Worm (Caenorhabditis elegans) whole organism, midembryonic: Measurements from ENCODE around the gene str-40.

Source experiments
- T22C8.4 ChIP-seq: fragments of 200-800 bp; sonication (Bioruptor generic); IDR thresholded peaks from 2 replicates; pipeline ENCODE4 v1.3.6; 2022; ENCODE audit warnings: missing genetic modification characterization, missing compliant biosample characterization
- cog-1 ChIP-seq: sonication (generic microtip); optimal IDR thresholded peaks from 2 replicates; lab custom pipeline; 2016; ENCODE audit warnings: missing genetic modification characterization, missing compliant biosample characterization
- flt-1 ChIP-seq: fragments of 200-800 bp; sonication (Bioruptor generic); IDR thresholded peaks from 2 replicates; pipeline ENCODE4 v1.3.6; 2022; ENCODE audit warnings: missing genetic modification characterization, missing compliant biosample characterization
- klf-2 ChIP-seq: fragments of 200-800 bp; sonication (Bioruptor generic); conservative IDR thresholded peaks from 2 replicates; pipeline ENCODE4 v1.3.6; 2022; ENCODE audit warnings: missing genetic modification reagents, missing genetic modification characterization, missing compliant biosample characterization
- med-1 ChIP-seq: sonication (generic microtip); optimal IDR thresholded peaks from 2 replicates; lab custom pipeline; 2017; ENCODE audit warnings: missing genetic modification characterization, mild to moderate bottlenecking, missing compliant biosample characterization, antibody characterized with exemption, missing genetic modification reagents; ENCODE audit not compliant: insufficient read depth
- ref-1 ChIP-seq: fragments of 200-800 bp; sonication (Bioruptor generic); conservative IDR thresholded peaks from 2 replicates; pipeline ENCODE4 v1.3.6; 2022; ENCODE audit warnings: missing genetic modification reagents, missing genetic modification characterization, missing compliant biosample characterization
- tab-1 ChIP-seq: fragments of 200-800 bp; sonication (Bioruptor generic); IDR thresholded peaks from 2 replicates; pipeline ENCODE4 v1.3.6; 2022; ENCODE audit warnings: missing genetic modification characterization, missing compliant biosample characterization
- ztf-23 ChIP-seq: fragments of 200-800 bp; sonication (Bioruptor generic); IDR thresholded peaks from 2 replicates; pipeline ENCODE4 v1.3.6; 2022; ENCODE audit warnings: missing genetic modification reagents, missing genetic modification characterization, missing compliant biosample characterization
- ztf-29 ChIP-seq: fragments of 200-800 bp; sonication (Bioruptor generic); IDR thresholded peaks from 2 replicates; pipeline ENCODE4 v1.3.6; 2022; ENCODE audit warnings: missing genetic modification reagents, missing genetic modification characterization, missing compliant biosample characterization

The str-40 gene

ce11 chrV:3054254-3054653 lies 14.7 kb downstream of the str-40 start, which contains the start of gene C50H11.8:
C50H11.8 (plus strand) TSS chrV:3054554.
- no peak for TF ChIP-seq cog-1 (tag; lab: Kevin White, UChicago)
- TF ChIP-seq tab-1 = no peak
- no peak for TF ChIP-seq klf-2 (GFP tag; lab: Robert Waterston, UW)
- no peak for TF ChIP-seq med-1 (GFP tag; lab: Kevin White, UChicago)
- no peak for TF ChIP-seq ref-1
- no peak for TF ChIP-seq T22C8.4 (GFP tag; lab: Robert Waterston, UW)
- TF ChIP-seq ztf-23 (GFP tag; lab: Robert Waterston, UW) = no peak
- no peak for TF ChIP-seq ztf-29 (GFP tag; lab: Robert Waterston, UW)
- TF ChIP-seq flt-1 (GFP tag; lab: Robert Waterston, UW) = no peak

- TF ChIP-seq ztf-23 (GFP tag; lab: Robert Waterston, UW) = no peak
- no peak for TF ChIP-seq ref-1
- no peak for TF ChIP-seq med-1 (GFP tag; lab: Kevin White, UChicago)
- no peak for TF ChIP-seq ztf-29 (GFP tag; lab: Robert Waterston, UW)
- no peak for TF ChIP-seq T22C8.4 (GFP tag; lab: Robert Waterston, UW)
- no peak for TF ChIP-seq cog-1 (tag; lab: Kevin White, UChicago)
- TF ChIP-seq flt-1 (GFP tag; lab: Robert Waterston, UW) = no peak
- no peak for TF ChIP-seq klf-2 (GFP tag; lab: Robert Waterston, UW)
- TF ChIP-seq tab-1 = no peak
Measured at ce11 chrV:3046364-3046763, 22.6 kb downstream of the str-40 start.

ce11 chrV:3044837-3045236 lies 24.2 kb downstream of the str-40 start, which contains the start of gene F59D6.1:
F59D6.1 (plus strand) TSS chrV:3045137.
- no peak for TF ChIP-seq ztf-23 (GFP tag; lab: Robert Waterston, UW)
- TF ChIP-seq med-1 (GFP tag; lab: Kevin White, UChicago) = no peak
- TF ChIP-seq tab-1 = no peak
- no peak for TF ChIP-seq ztf-29 (GFP tag; lab: Robert Waterston, UW)
- no peak for TF ChIP-seq flt-1 (GFP tag; lab: Robert Waterston, UW)
- no peak for TF ChIP-seq ref-1
- no peak for TF ChIP-seq klf-2 (GFP tag; lab: Robert Waterston, UW)
- no peak for TF ChIP-seq cog-1 (tag; lab: Kevin White, UChicago)
- TF ChIP-seq T22C8.4 (GFP tag; lab: Robert Waterston, UW) = no peak

- no peak for TF ChIP-seq ztf-29 (GFP tag; lab: Robert Waterston, UW)
- no peak for TF ChIP-seq tab-1
- TF ChIP-seq T22C8.4 (GFP tag; lab: Robert Waterston, UW) = no peak
- no peak for TF ChIP-seq cog-1 (tag; lab: Kevin White, UChicago)
- no peak for TF ChIP-seq flt-1 (GFP tag; lab: Robert Waterston, UW)
- no peak for TF ChIP-seq ref-1
- TF ChIP-seq ztf-23 (GFP tag; lab: Robert Waterston, UW) = no peak
- TF ChIP-seq klf-2 (GFP tag; lab: Robert Waterston, UW) = no peak
- no peak for TF ChIP-seq med-1 (GFP tag; lab: Kevin White, UChicago)
Measured at ce11 chrV:3040930-3041329, 28.1 kb downstream of the str-40 start.

ce11 chrV:3039282-3039681 lies 29.7 kb downstream of the str-40 start, which contains the start of gene chpf-2:
chpf-2 (minus strand) TSS chrV:3039382.
- TF ChIP-seq ztf-29 (GFP tag; lab: Robert Waterston, UW) = no peak
- no peak for TF ChIP-seq flt-1 (GFP tag; lab: Robert Waterston, UW)
- no peak for TF ChIP-seq ref-1
- TF ChIP-seq med-1 (GFP tag; lab: Kevin White, UChicago) = no peak
- TF ChIP-seq tab-1 = no peak
- no peak for TF ChIP-seq T22C8.4 (GFP tag; lab: Robert Waterston, UW)
- no peak for TF ChIP-seq ztf-23 (GFP tag; lab: Robert Waterston, UW)
- TF ChIP-seq klf-2 (GFP tag; lab: Robert Waterston, UW) = no peak

- TF ChIP-seq klf-2 (GFP tag; lab: Robert Waterston, UW) (no peak), tab-1 (no peak), ztf-23 (GFP tag; lab: Robert Waterston, UW) (no peak), med-1 (GFP tag; lab: Kevin White, UChicago) (no peak), flt-1 (GFP tag; lab: Robert Waterston, UW) (no peak), cog-1 (tag; lab: Kevin White, UChicago) (no peak), T22C8.4 (GFP tag; lab: Robert Waterston, UW) (no peak)
Measured at ce11 chrV:3038058-3038457, 30.9 kb downstream of the str-40 start.

- no peak for TF ChIP-seq T22C8.4 (GFP tag; lab: Robert Waterston, UW)
- no peak for TF ChIP-seq flt-1 (GFP tag; lab: Robert Waterston, UW)
- TF ChIP-seq ztf-23 (GFP tag; lab: Robert Waterston, UW) = no peak
- TF ChIP-seq klf-2 (GFP tag; lab: Robert Waterston, UW) = no peak
- no peak for TF ChIP-seq med-1 (GFP tag; lab: Kevin White, UChicago)
- TF ChIP-seq ref-1 = no peak
- TF ChIP-seq cog-1 (tag; lab: Kevin White, UChicago) = no peak
- no peak for TF ChIP-seq ztf-29 (GFP tag; lab: Robert Waterston, UW)
- TF ChIP-seq tab-1 = no peak
Measured at ce11 chrV:3034236-3034635, 34.8 kb downstream of the str-40 start, which contains the start of gene srw-8. srw-8 (minus strand) TSS chrV:3034336.

ce11 chrV:3032343-3032742 lies 36.7 kb downstream of the str-40 start, which contains the start of gene irld-38:
irld-38 (minus strand) TSS chrV:3032443.
- TF ChIP-seq ztf-23 (GFP tag; lab: Robert Waterston, UW) (no peak), klf-2 (GFP tag; lab: Robert Waterston, UW) (no peak), T22C8.4 (GFP tag; lab: Robert Waterston, UW) (no peak), ref-1 (no peak), tab-1 (no peak), med-1 (GFP tag; lab: Kevin White, UChicago) (no peak), flt-1 (GFP tag; lab: Robert Waterston, UW) (no peak), cog-1 (tag; lab: Kevin White, UChicago) (no peak), ztf-29 (GFP tag; lab: Robert Waterston, UW) (no peak)

- no peak for TF ChIP-seq tab-1
- TF ChIP-seq ref-1 = no peak
- TF ChIP-seq med-1 (GFP tag; lab: Kevin White, UChicago) = no peak
- TF ChIP-seq ztf-29 (GFP tag; lab: Robert Waterston, UW) = no peak
- TF ChIP-seq ztf-23 (GFP tag; lab: Robert Waterston, UW) = no peak
- no peak for TF ChIP-seq klf-2 (GFP tag; lab: Robert Waterston, UW)
- TF ChIP-seq flt-1 (GFP tag; lab: Robert Waterston, UW) = no peak
- TF ChIP-seq cog-1 (tag; lab: Kevin White, UChicago) = no peak
- TF ChIP-seq T22C8.4 (GFP tag; lab: Robert Waterston, UW) = no peak
Measured at ce11 chrV:3028205-3028604, 40.8 kb downstream of the str-40 start, which contains the start of gene asp-7. asp-7 (plus strand) TSS chrV:3028285.
